Worm (Caenorhabditis elegans) whole organism, early embryonic: ENCODE data around the gene cut-1.

ENCODE experiments used
- B0310.2 ChIP-seq: sonication (generic microtip); optimal IDR thresholded peaks from 2 replicates; lab custom pipeline; 2016; ENCODE audit warnings: mild to moderate bottlenecking, missing genetic modification characterization, missing compliant biosample characterization
- F13C5.2 ChIP-seq: sonication (generic microtip); optimal IDR thresholded peaks from 2 replicates; lab custom pipeline; 2017; ENCODE audit warnings: mild to moderate bottlenecking, missing genetic modification characterization, inconsistent platforms, missing compliant biosample characterization
- aly-1 ChIP-seq: sonication (generic microtip); optimal IDR thresholded peaks from 2 replicates; lab custom pipeline; 2016; ENCODE audit warnings: missing genetic modification characterization, missing compliant biosample characterization
- ama-1 ChIP-seq: fragments of 150-350 bp; optimal IDR thresholded peaks from 2 replicates; lab custom pipeline; 2014
- ceh-13 ChIP-seq: fragments of 200-800 bp; sonication (Bioruptor generic); optimal IDR thresholded peaks from 2 replicates; lab custom pipeline; 2018; ENCODE audit warnings: mild to moderate bottlenecking, missing genetic modification characterization, missing compliant biosample characterization
- ceh-36 ChIP-seq: sonication (generic microtip); optimal IDR thresholded peaks from 2 replicates; lab custom pipeline; 2016; ENCODE audit warnings: missing genetic modification characterization, inconsistent platforms, missing compliant biosample characterization
- ets-7 ChIP-seq: sonication (generic microtip); optimal IDR thresholded peaks from 2 replicates; lab custom pipeline; 2016; ENCODE audit warnings: missing genotype, missing genetic modification characterization, missing compliant biosample characterization
- flt-1 ChIP-seq: fragments of 200-800 bp; sonication (Bioruptor generic); IDR thresholded peaks from 2 replicates; pipeline ENCODE4 v1.3.6; 2022; ENCODE audit warnings: missing genetic modification characterization, missing compliant biosample characterization
- hmbx-1 ChIP-seq: sonication (generic microtip); optimal IDR thresholded peaks from 2 replicates; lab custom pipeline; 2016; ENCODE audit warnings: mild to moderate bottlenecking, missing genetic modification characterization, missing compliant biosample characterization
- hmg-4 ChIP-seq: fragments of 200-800 bp; sonication (Bioruptor generic); optimal IDR thresholded peaks from 2 replicates; lab custom pipeline; 2018; ENCODE audit warnings: mild to moderate bottlenecking, missing genetic modification characterization, missing compliant biosample characterization
- hnd-1 ChIP-seq: sonication (generic microtip); optimal IDR thresholded peaks from 2 replicates; lab custom pipeline; 2016; ENCODE audit warnings: missing genetic modification characterization, missing compliant biosample characterization
- pes-1 ChIP-seq: fragments of 200-800 bp; sonication (Bioruptor generic); IDR thresholded peaks from 2 replicates; pipeline ENCODE4 v1.3.6; 2022; ENCODE audit warnings: missing genetic modification reagents, missing genetic modification characterization, missing compliant biosample characterization
- scrt-1 ChIP-seq: fragments of 200-800 bp; sonication (Bioruptor generic); IDR thresholded peaks from 2 replicates; pipeline ENCODE4 v1.3.6; 2022; ENCODE audit warnings: missing genetic modification characterization, missing compliant biosample characterization
- sea-1 ChIP-seq: fragments of 200-800 bp; sonication (Bioruptor generic); conservative IDR thresholded peaks from 2 replicates; pipeline ENCODE4 v1.3.6; 2022; ENCODE audit warnings: missing genetic modification characterization, missing compliant biosample characterization
- tbx-11 ChIP-seq: fragments of 200-800 bp; sonication (Bioruptor generic); IDR thresholded peaks from 2 replicates; pipeline ENCODE4 v1.3.6; 2022; ENCODE audit warnings: missing genetic modification characterization, missing compliant biosample characterization
- tbx-37 ChIP-seq: fragments of 200-800 bp; sonication (Bioruptor generic); conservative IDR thresholded peaks from 2 replicates; pipeline ENCODE4 v1.3.6; 2022; ENCODE audit warnings: missing genetic modification reagents, missing genetic modification characterization, missing compliant biosample characterization
- tra-4 ChIP-seq: sonication (generic microtip); optimal IDR thresholded peaks from 2 replicates; lab custom pipeline; 2017; ENCODE audit warnings: missing genetic modification characterization, missing compliant biosample characterization

cut-1 gene

DNA sequence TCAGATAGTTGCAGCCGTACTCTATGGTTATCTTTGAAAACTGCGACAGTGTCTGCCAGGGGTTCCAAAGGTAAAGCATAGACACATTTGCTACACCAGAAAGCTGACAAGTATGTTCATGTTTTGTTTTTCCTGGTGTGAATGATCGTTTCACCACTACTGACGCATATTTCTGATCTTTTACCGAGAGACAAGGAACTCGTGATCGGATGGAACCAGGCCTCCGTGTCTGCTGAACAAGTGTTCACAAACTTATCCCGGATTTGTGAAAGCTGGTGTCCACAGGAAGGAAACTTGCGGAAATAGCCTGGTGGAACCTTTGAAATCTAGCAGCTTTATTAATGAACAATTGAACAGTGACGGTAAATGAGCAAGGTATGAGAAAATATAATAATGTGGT is 9.2 kb upstream of the cut-1 start:
- TF ChIP-seq scrt-1 (no peak), ama-1 (lab: Kevin White, UChicago) (no peak), tra-4 (tag; lab: Kevin White, UChicago) (no peak), F13C5.2 (tag; lab: Kevin White, UChicago) (no peak), sea-1 (GFP tag; lab: Robert Waterston, UW) (no peak), ets-7 (tag; lab: Kevin White, UChicago) (no peak), hmg-4 (GFP tag; lab: Kevin White, UChicago) (no peak), ceh-13 (GFP tag; lab: Kevin White, UChicago) (no peak), tbx-11 (GFP tag; lab: Robert Waterston, UW) (no peak), pes-1 (GFP tag; lab: Robert Waterston, UW) (no peak), hnd-1 (no peak), flt-1 (no peak), aly-1 (no peak), ceh-36 (tag; lab: Kevin White, UChicago) (no peak), hmbx-1 (no peak), B0310.2 (tag; lab: Kevin White, UChicago) (no peak), tbx-37 (GFP tag; lab: Robert Waterston, UW) (no peak)

DNA sequence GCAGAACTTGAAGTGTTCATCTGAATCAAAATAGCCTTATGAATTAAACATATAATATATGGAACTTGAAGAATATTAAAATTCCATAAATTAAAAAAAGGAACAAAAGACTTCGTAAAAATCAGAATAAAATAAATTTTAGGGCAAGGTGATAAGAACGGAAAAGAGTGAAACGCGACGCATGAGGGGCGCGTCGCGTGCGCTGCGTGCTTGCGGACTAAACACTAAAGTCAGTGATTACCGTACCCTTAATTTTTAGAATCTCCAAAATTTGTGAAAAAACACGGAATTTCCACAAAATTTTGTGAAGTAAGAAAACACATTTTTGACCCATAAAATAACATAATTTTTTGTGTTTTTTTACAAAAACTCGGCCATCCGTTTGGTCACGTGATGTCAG is 7.7 kb upstream of the cut-1 start, which contains the start of gene T05B9.1:
T05B9.1 (minus strand) TSS at position 20 of the 400 bp plus-strand sequence.
- TF ChIP-seq scrt-1 (no peak), tbx-11 (GFP tag; lab: Robert Waterston, UW) (no peak), ets-7 (tag; lab: Kevin White, UChicago) (no peak), tra-4 (tag; lab: Kevin White, UChicago) (no peak), B0310.2 (tag; lab: Kevin White, UChicago) (no peak), hmg-4 (GFP tag; lab: Kevin White, UChicago) (no peak), flt-1 (no peak), ama-1 (lab: Kevin White, UChicago) (no peak), hnd-1 (no peak), sea-1 (GFP tag; lab: Robert Waterston, UW) (no peak), pes-1 (GFP tag; lab: Robert Waterston, UW) (no peak), aly-1 (no peak), hmbx-1 (no peak), ceh-13 (GFP tag; lab: Kevin White, UChicago) (no peak), tbx-37 (GFP tag; lab: Robert Waterston, UW) (no peak), F13C5.2 (tag; lab: Kevin White, UChicago) (no peak), ceh-36 (tag; lab: Kevin White, UChicago) (no peak)

DNA sequence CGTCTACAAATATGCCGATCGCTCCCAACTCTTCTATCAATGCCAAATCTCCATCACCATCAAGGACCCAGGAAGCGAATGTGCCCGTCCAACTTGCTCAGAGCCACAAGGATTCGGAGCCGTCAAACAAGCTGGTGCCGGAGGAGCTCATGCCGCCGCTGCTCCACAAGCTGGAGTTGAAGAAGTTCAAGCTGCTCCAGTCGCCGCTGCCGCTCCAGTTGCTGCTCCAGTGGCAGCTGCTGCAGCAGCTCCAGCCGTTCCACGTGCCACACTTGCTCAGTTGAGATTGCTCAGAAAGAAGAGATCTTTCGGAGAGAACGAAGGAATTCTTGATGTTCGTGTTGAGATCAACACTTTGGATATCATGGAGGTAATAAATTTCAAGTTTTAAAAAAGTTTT is 1.9 kb downstream of the cut-1 start:
- no peak for TF ChIP-seq hnd-1
- no peak for TF ChIP-seq ceh-13 (GFP tag; lab: Kevin White, UChicago)
- no peak for TF ChIP-seq flt-1
- no peak for TF ChIP-seq F13C5.2 (tag; lab: Kevin White, UChicago)
- no peak for TF ChIP-seq scrt-1
- no peak for TF ChIP-seq ets-7 (tag; lab: Kevin White, UChicago)
- TF ChIP-seq B0310.2 (tag; lab: Kevin White, UChicago): no peak
- no peak for TF ChIP-seq tbx-11 (GFP tag; lab: Robert Waterston, UW)
- TF ChIP-seq tbx-37 (GFP tag; lab: Robert Waterston, UW): no peak
- no peak for TF ChIP-seq hmbx-1
- TF ChIP-seq aly-1: no peak
- TF ChIP-seq pes-1 (GFP tag; lab: Robert Waterston, UW): no peak
- no peak for TF ChIP-seq ama-1 (lab: Kevin White, UChicago)
- TF ChIP-seq tra-4 (tag; lab: Kevin White, UChicago): no peak
- TF ChIP-seq sea-1 (GFP tag; lab: Robert Waterston, UW): no peak
- no peak for TF ChIP-seq hmg-4 (GFP tag; lab: Kevin White, UChicago)
- TF ChIP-seq ceh-36 (tag; lab: Kevin White, UChicago): no peak

DNA sequence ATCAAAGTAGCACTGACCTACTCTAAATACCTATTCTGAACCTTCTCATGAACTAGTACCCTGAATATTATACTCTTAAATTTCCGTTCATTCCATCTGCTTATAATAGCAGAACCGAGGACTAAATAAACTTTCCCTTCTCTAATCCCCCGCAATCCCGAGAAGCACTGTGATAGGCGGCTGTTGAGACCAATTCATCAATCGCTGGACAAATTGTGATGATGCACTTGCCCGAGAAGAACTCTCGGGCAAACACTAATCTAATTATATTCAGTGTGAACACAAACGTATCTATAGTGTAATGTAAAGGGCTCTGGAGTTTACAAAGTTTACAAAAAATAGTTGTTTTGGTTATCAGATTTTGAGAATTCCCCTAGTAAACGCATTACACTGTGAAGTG is 6.0 kb downstream of the cut-1 start:
- TF ChIP-seq tra-4 (tag; lab: Kevin White, UChicago) (no peak), tbx-11 (GFP tag; lab: Robert Waterston, UW) (no peak), ceh-13 (GFP tag; lab: Kevin White, UChicago) (no peak), pes-1 (GFP tag; lab: Robert Waterston, UW) (no peak)

DNA sequence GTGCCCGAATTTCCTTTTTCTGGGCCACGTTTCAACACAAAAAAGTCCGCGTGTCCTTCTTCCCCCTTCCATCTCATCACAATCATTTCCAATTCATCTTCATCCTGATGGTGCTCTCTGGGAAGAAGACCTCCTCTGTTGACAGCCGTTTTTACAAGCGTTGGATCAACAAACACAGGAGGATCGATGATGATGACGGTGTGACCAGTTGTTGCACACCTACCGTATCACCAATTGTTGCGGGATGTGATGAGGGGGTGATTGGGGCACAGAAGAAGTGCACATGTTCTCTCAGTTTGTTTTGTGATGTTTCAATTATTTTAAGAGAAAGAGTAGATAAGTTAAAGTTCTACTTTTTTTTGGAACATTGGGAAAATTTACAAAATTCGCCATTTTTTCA is 6.6 kb downstream of the cut-1 start:
- no peak for TF ChIP-seq scrt-1
- TF ChIP-seq tra-4 (tag; lab: Kevin White, UChicago): no peak
- no peak for TF ChIP-seq tbx-37 (GFP tag; lab: Robert Waterston, UW)
- TF ChIP-seq hnd-1: no peak
- TF ChIP-seq F13C5.2 (tag; lab: Kevin White, UChicago): no peak
- no peak for TF ChIP-seq B0310.2 (tag; lab: Kevin White, UChicago)
- no peak for TF ChIP-seq flt-1
- no peak for TF ChIP-seq ceh-13 (GFP tag; lab: Kevin White, UChicago)
- TF ChIP-seq ama-1 (lab: Kevin White, UChicago): no peak
- no peak for TF ChIP-seq ets-7 (tag; lab: Kevin White, UChicago)
- no peak for TF ChIP-seq hmbx-1
- TF ChIP-seq hmg-4 (GFP tag; lab: Kevin White, UChicago): no peak
- TF ChIP-seq tbx-11 (GFP tag; lab: Robert Waterston, UW): no peak

DNA sequence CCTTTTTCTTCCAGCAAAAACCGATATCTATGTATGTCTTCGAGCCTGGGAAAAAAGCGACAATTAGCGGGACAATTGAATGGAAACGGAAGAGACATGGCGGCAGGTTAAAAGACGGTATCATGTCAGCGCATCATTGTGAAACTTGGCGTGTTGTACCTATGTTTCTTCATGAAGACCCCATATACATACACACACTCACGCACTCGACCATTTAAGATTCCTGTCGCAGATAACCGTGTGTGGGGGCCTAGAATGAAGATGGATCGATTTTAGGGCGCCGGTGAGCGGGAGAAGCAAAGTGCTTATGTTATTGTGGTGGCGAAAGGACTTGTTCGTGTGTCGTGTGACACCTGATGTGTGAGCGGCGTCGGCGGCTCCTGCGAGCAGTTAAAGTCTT is 8.0 kb downstream of the cut-1 start:
- TF ChIP-seq hmg-4 (GFP tag; lab: Kevin White, UChicago): no peak
- no peak for TF ChIP-seq hnd-1
- no peak for TF ChIP-seq aly-1
- TF ChIP-seq tra-4 (tag; lab: Kevin White, UChicago): no peak
- TF ChIP-seq tbx-37 (GFP tag; lab: Robert Waterston, UW): no peak
- no peak for TF ChIP-seq hmbx-1
- no peak for TF ChIP-seq flt-1
- no peak for TF ChIP-seq B0310.2 (tag; lab: Kevin White, UChicago)
- TF ChIP-seq ceh-36 (tag; lab: Kevin White, UChicago): no peak
- TF ChIP-seq ama-1 (lab: Kevin White, UChicago): no peak
- TF ChIP-seq ets-7 (tag; lab: Kevin White, UChicago): no peak

DNA sequence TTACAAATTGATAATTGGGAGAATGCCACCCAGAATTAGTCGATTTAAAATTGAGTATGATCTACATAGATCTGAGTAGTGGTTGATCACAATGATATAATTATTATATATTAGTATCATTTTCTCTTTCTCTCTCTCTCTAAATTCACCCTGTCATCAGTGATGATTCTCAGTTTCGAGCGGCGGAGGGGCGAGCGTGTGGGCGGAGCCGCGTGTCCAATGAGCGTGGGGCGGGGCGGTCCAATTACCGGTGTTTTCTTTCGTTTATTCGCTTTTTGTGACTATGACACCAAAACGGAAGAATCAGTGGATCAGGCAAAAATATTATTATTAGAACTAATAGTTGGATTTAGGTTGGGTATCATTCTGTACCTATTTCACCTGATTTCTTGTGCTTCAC is 11.0 kb downstream of the cut-1 start:
- TF ChIP-seq ceh-36 (tag; lab: Kevin White, UChicago) (no peak), pes-1 (GFP tag; lab: Robert Waterston, UW) (no peak), ets-7 (tag; lab: Kevin White, UChicago) (no peak), hmbx-1 (no peak), tbx-37 (GFP tag; lab: Robert Waterston, UW) (no peak), ama-1 (lab: Kevin White, UChicago) (no peak), B0310.2 (tag; lab: Kevin White, UChicago) (no peak), ceh-13 (GFP tag; lab: Kevin White, UChicago) (no peak), hnd-1 (no peak), tra-4 (tag; lab: Kevin White, UChicago) (no peak), scrt-1 (no peak), hmg-4 (GFP tag; lab: Kevin White, UChicago) (no peak), sea-1 (GFP tag; lab: Robert Waterston, UW) (no peak), aly-1 (no peak)
